Worm (Caenorhabditis elegans) whole organism, young adult: Measurements from ENCODE around the gene tin-10.

Experiments used
- D2030.7 ChIP-seq: fragments of 200-800 bp; sonication (Bioruptor generic); IDR thresholded peaks from 2 replicates; pipeline ENCODE4 v1.3.6; 2022; ENCODE audit warnings: missing genetic modification reagents, missing genetic modification characterization, missing compliant biosample characterization
- F52B5.7 ChIP-seq: sonication (generic microtip); optimal IDR thresholded peaks from 2 replicates; lab custom pipeline; 2016; ENCODE audit warnings: mild to moderate bottlenecking, missing genetic modification characterization, missing compliant biosample characterization
- F57A8.1 ChIP-seq: fragments of 200-800 bp; sonication (Bioruptor generic); optimal IDR thresholded peaks from 2 replicates; lab custom pipeline; 2018; ENCODE audit warnings: mild to moderate bottlenecking, missing genetic modification characterization, moderate library complexity, missing compliant biosample characterization
- T26A5.8 ChIP-seq: sonication (generic microtip); optimal IDR thresholded peaks from 2 replicates; lab custom pipeline; 2016; ENCODE audit warnings: missing genetic modification characterization, missing compliant biosample characterization
- Y67H2A.10 ChIP-seq: fragments of 200-800 bp; sonication (Bioruptor generic); conservative IDR thresholded peaks from 2 replicates; pipeline ENCODE4 v1.3.6; 2022; ENCODE audit warnings: missing genetic modification reagents, missing genetic modification characterization, missing compliant biosample characterization
- akir-1 ChIP-seq: fragments of 200-800 bp; sonication (Bioruptor generic); optimal IDR thresholded peaks from 2 replicates; lab custom pipeline; 2018; ENCODE audit warnings: mild to moderate bottlenecking, missing genetic modification characterization, moderate library complexity, missing compliant biosample characterization
- ama-1 ChIP-seq, 3 experiments: fragments of 150-350 bp in 1 of 3; sonication (generic microtip) in 2 of 3; optimal IDR thresholded peaks; 2 replicates each; lab custom pipeline; 2014 to 2018; ENCODE audit warnings: missing biosample characterization in 2 of 3, missing genetic modification characterization in 2 of 3, missing genetic modification reagents in 2 of 3
- aptf-2 ChIP-seq: fragments of 200-800 bp; sonication (Bioruptor generic); conservative IDR thresholded peaks from 2 replicates; pipeline ENCODE4 v1.3.6; 2022; ENCODE audit warnings: missing genetic modification reagents, missing genetic modification characterization, missing compliant biosample characterization
- aptf-3 ChIP-seq: fragments of 200-800 bp; sonication (Bioruptor generic); IDR thresholded peaks from 2 replicates; pipeline ENCODE4 v1.3.6; 2022; ENCODE audit warnings: missing genetic modification characterization, missing compliant biosample characterization
- ccch-3 ChIP-seq: fragments of 200-800 bp; sonication (Bioruptor generic); optimal IDR thresholded peaks from 2 replicates; lab custom pipeline; 2018; ENCODE audit warnings: mild to moderate bottlenecking, missing genetic modification characterization, missing compliant biosample characterization
- ceh-27 ChIP-seq: fragments of 200-800 bp; sonication (Bioruptor generic); optimal IDR thresholded peaks from 2 replicates; lab custom pipeline; 2018; ENCODE audit warnings: mild to moderate bottlenecking, missing genetic modification characterization, moderate library complexity, missing compliant biosample characterization
- ceh-40 ChIP-seq: fragments of 200-800 bp; sonication (Bioruptor generic); IDR thresholded peaks from 2 replicates; pipeline ENCODE4 v1.3.6; 2022; ENCODE audit warnings: missing genetic modification characterization, missing compliant biosample characterization
- ceh-91 ChIP-seq: fragments of 200-800 bp; sonication (Bioruptor generic); IDR thresholded peaks from 2 replicates; pipeline ENCODE4 v1.3.6; 2022; ENCODE audit warnings: missing genetic modification reagents, missing genetic modification characterization, missing compliant biosample characterization
- ets-4 ChIP-seq: fragments of 200-800 bp; sonication (Bioruptor generic); optimal IDR thresholded peaks from 2 replicates; lab custom pipeline; 2018; ENCODE audit warnings: mild to moderate bottlenecking, missing genetic modification characterization, missing compliant biosample characterization
- hlh-12 ChIP-seq: sonication (generic microtip); optimal IDR thresholded peaks from 2 replicates; lab custom pipeline; 2016; ENCODE audit warnings: missing genetic modification characterization, missing compliant biosample characterization
- hmg-1.2 ChIP-seq: fragments of 200-800 bp; sonication (Bioruptor generic); IDR thresholded peaks from 2 replicates; pipeline ENCODE4 v1.3.6; 2022; ENCODE audit warnings: missing genetic modification reagents, missing genetic modification characterization, missing compliant biosample characterization
- let-526 ChIP-seq: fragments of 200-800 bp; sonication (Bioruptor generic); IDR thresholded peaks from 2 replicates; pipeline ENCODE4 v1.3.6; 2022; ENCODE audit warnings: missing genetic modification reagents, missing genetic modification characterization, missing compliant biosample characterization
- let-607 ChIP-seq, 2 experiments: fragments of 200-800 bp in 1 of 2; sonication (Bioruptor generic) in 1 of 2; sonication (generic microtip) in 1 of 2; optimal IDR thresholded peaks; 2 replicates each; lab custom pipeline; 2016 to 2018; ENCODE audit warnings: mild to moderate bottlenecking in 2 of 2, missing compliant biosample characterization in 2 of 2, missing genetic modification characterization in 2 of 2, moderate library complexity in 2 of 2, missing genotype in 1 of 2
- lin-54 ChIP-seq: fragments of 200-800 bp; sonication (Bioruptor generic); optimal IDR thresholded peaks from 2 replicates; lab custom pipeline; 2018; ENCODE audit warnings: mild to moderate bottlenecking, missing genetic modification characterization, missing compliant biosample characterization
- lsy-27 ChIP-seq: sonication (generic microtip); optimal IDR thresholded peaks from 2 replicates; lab custom pipeline; 2017; ENCODE audit warnings: missing genetic modification characterization, mild to moderate bottlenecking, missing compliant biosample characterization, antibody characterized with exemption, missing genotype, borderline replicate concordance; ENCODE audit not compliant: insufficient read depth
- madf-10 ChIP-seq: sonication (generic microtip); optimal IDR thresholded peaks from 2 replicates; lab custom pipeline; 2016; ENCODE audit warnings: mild to moderate bottlenecking, missing genetic modification characterization, missing compliant biosample characterization
- mxl-1 ChIP-seq: sonication (generic microtip); optimal IDR thresholded peaks from 2 replicates; lab custom pipeline; 2016; ENCODE audit warnings: missing genetic modification characterization, missing compliant biosample characterization
- nfya-1 ChIP-seq: sonication (generic microtip); optimal IDR thresholded peaks from 2 replicates; lab custom pipeline; 2017; ENCODE audit warnings: antibody characterized with exemption, missing compliant biosample characterization, missing genetic modification characterization, borderline replicate concordance; ENCODE audit not compliant: insufficient read depth
- nhr-179 ChIP-seq: sonication (generic microtip); optimal IDR thresholded peaks from 2 replicates; lab custom pipeline; 2016; ENCODE audit warnings: mild to moderate bottlenecking, missing genetic modification characterization, missing compliant biosample characterization
- repo-1 ChIP-seq: sonication (generic microtip); optimal IDR thresholded peaks from 2 replicates; lab custom pipeline; 2017; ENCODE audit warnings: mild to moderate bottlenecking, missing genetic modification characterization, missing compliant biosample characterization
- sea-2 ChIP-seq: fragments of 200-800 bp; sonication (Bioruptor generic); IDR thresholded peaks from 2 replicates; pipeline ENCODE4 v1.3.6; 2022; ENCODE audit warnings: missing genetic modification characterization, missing compliant biosample characterization
- snpc-1.1 ChIP-seq: sonication (generic microtip); optimal IDR thresholded peaks from 2 replicates; lab custom pipeline; 2017; ENCODE audit warnings: missing genetic modification characterization, mild to moderate bottlenecking, missing compliant biosample characterization, antibody characterized with exemption, moderate library complexity, missing genotype, missing genetic modification reagents; ENCODE audit not compliant: insufficient read depth
- snpc-4 ChIP-seq, 5 experiments: fragments of 150-350 bp in 1 of 5; sonication (generic microtip) in 4 of 5; optimal IDR thresholded peaks; 2 replicates each; lab custom pipeline; 2014 to 2018; ENCODE audit warnings: missing genetic modification characterization in 5 of 5, missing biosample characterization in 3 of 5, antibody characterized with exemption in 2 of 5, mild to moderate bottlenecking in 2 of 5, missing compliant biosample characterization in 2 of 5, missing genotype in 2 of 5, moderate library complexity in 2 of 5, missing genetic modification reagents in 1 of 5
- tbp1 ChIP-seq: fragments of 200-800 bp; sonication (Bioruptor generic); optimal IDR thresholded peaks from 2 replicates; lab custom pipeline; 2018; ENCODE audit warnings: mild to moderate bottlenecking, missing genetic modification characterization, missing compliant biosample characterization
- unc-62 ChIP-seq: fragments of 150-350 bp; optimal IDR thresholded peaks from 2 replicates; lab custom pipeline; 2014; ENCODE audit warnings: missing biosample characterization, missing genetic modification reagents, missing genetic modification characterization
- zfh-2 ChIP-seq: fragments of 200-800 bp; sonication (Bioruptor generic); conservative IDR thresholded peaks from 2 replicates; pipeline ENCODE4 v1.3.6; 2022; ENCODE audit warnings: missing genetic modification reagents, missing genetic modification characterization, missing compliant biosample characterization
- ztf-3 ChIP-seq: fragments of 200-800 bp; sonication (Bioruptor generic); optimal IDR thresholded peaks from 2 replicates; lab custom pipeline; 2018; ENCODE audit warnings: mild to moderate bottlenecking, missing genetic modification characterization, missing compliant biosample characterization

tin-10 gene

DNA sequence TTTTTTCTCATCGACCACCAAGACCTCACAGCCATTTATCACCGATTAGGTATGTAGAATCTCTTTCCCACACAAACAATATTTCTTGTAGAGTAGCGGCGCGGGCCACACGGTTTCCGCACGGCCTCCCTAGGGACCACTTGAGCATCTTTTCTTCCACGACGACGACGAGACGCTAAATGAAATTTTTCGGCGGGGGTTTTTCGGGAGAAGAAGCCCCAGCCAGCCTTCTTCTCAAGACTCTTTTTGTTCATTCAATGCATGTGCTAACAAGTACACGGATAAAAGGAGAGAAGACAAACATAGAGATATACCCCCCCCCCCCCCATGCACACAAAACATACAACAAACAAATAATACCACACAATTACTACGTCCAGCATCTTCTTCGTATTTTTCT, 43.6 kb downstream of the tin-10 start:
- no peak for TF ChIP-seq ceh-40 (GFP tag; lab: Robert Waterston, UW)
- no peak for TF ChIP-seq zfh-2
- TF ChIP-seq hlh-12, result no peak
- TF ChIP-seq tbp1, result no peak
- TF ChIP-seq madf-10 (tag; lab: Kevin White, UChicago), result no peak

DNA sequence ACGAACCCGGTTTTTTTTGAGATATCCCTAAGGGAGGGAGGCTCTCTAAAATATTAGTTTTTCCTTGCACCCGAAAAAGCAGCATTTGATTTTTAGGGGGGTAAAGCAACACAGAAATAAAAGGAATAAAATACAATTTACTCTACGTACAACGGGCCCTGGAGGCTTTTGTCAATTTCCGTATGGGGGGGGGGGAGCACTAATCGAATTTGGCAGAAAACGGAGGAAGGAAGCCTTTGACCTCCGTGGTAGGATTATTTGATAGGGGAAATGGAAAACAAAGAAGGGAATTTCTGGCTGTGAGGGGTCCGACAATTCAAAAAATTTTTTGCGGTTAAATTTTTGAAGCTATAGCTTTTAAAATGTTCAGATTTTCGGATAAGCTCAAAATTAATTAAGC, 44.7 kb downstream of the tin-10 start:
- no peak for TF ChIP-seq snpc-1.1
- no peak for TF ChIP-seq let-607 (tag; optimal IDR thresholded peaks at IDR 0.05; lab: Kevin White, UChicago)
- TF ChIP-seq T26A5.8 (tag; lab: Kevin White, UChicago), result no peak
- TF ChIP-seq Y67H2A.10 (GFP tag; lab: Robert Waterston, UW), result no peak
- no peak for TF ChIP-seq ceh-91 (GFP tag; lab: Robert Waterston, UW)
- no peak for TF ChIP-seq snpc-4 (GFP tag; optimal IDR thresholded peaks at IDR 0.05; lab: Kevin White, UChicago)
- TF ChIP-seq snpc-4 (tag; optimal IDR thresholded peaks at IDR 0.05; lab: Kevin White, UChicago), result no peak
- no peak for TF ChIP-seq let-526 (GFP tag; lab: Robert Waterston, UW)
- no peak for TF ChIP-seq sea-2 (GFP tag; lab: Robert Waterston, UW)
- no peak for TF ChIP-seq akir-1 (GFP tag; lab: Kevin White, UChicago)

DNA sequence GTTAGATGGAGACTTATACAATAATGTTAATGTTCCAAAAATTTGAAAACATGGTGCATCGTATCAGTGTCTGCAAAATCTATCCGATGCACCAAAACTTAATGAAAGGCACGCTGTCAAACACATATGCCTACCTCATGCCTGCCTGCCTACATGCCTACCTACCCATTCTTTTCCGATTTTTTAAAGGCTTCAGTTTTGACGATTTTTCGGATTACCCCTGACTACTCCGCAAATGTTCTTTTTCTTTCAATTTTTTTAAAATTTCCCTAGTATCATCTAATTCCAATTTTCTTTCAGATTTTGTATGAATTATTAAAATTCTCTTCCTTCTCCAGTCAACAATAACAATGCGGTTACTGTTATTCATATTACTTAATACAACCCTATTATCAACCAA, 46.1 kb downstream of the tin-10 start, which contains the start of gene plr-1:
Gene plr-1 (plus strand): TSS at position 301 of the 400 bp plus-strand sequence.
- no peak for TF ChIP-seq ama-1 (optimal IDR thresholded peaks at IDR 0.05; lab: Kevin White, UChicago)
- TF ChIP-seq ama-1 (GFP tag; optimal IDR thresholded peaks at IDR 0.05; lab: Kevin White, UChicago), result no peak
- TF ChIP-seq sea-2 (GFP tag; lab: Robert Waterston, UW), result no peak
- no peak for TF ChIP-seq unc-62 (GFP tag; lab: Kevin White, UChicago)
- TF ChIP-seq D2030.7 (GFP tag; lab: Robert Waterston, UW), result no peak
- TF ChIP-seq aptf-2, result no peak
- TF ChIP-seq F57A8.1 (GFP tag; lab: Kevin White, UChicago), result no peak
- no peak for TF ChIP-seq ccch-3 (GFP tag; lab: Kevin White, UChicago)
- no peak for TF ChIP-seq ceh-27 (GFP tag; lab: Kevin White, UChicago)
- no peak for TF ChIP-seq lsy-27 (tag; lab: Kevin White, UChicago)
- TF ChIP-seq F52B5.7 (tag; lab: Kevin White, UChicago), result no peak
- TF ChIP-seq nhr-179, result no peak
- no peak for TF ChIP-seq aptf-3 (GFP tag; lab: Robert Waterston, UW)
- TF ChIP-seq lin-54 (GFP tag; lab: Kevin White, UChicago), result no peak
- TF ChIP-seq ztf-3 (GFP tag; lab: Kevin White, UChicago), result no peak
- TF ChIP-seq snpc-4 (GFP tag; optimal IDR thresholded peaks at IDR 0.05; lab: Kevin White, UChicago), result no peak
- no peak for TF ChIP-seq snpc-4 (tag; optimal IDR thresholded peaks at IDR 0.05; lab: Kevin White, UChicago)
- TF ChIP-seq ets-4 (GFP tag; lab: Kevin White, UChicago), result no peak
- no peak for TF ChIP-seq hmg-1.2

DNA sequence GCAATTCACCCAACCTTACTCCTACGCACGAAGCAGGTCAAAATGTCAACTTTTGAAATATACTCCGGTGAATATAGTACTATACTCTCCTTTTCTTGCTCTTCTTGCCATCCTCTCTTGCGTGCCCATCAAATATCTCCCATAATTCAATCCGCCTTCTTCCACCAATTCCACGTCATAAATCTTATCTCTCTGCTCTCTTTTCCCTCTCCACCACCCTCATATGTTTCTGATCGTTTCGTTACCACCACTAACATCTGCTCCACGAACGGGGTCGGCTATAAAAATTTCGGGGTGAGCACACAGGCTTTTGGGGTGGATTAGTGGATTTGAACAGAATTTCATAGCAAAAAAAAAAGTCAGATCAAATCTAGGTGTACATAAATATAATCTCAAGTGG, 48.7 kb downstream of the tin-10 start:
- TF ChIP-seq mxl-1 (tag; lab: Kevin White, UChicago) (no peak), repo-1 (tag; lab: Kevin White, UChicago) (no peak), nfya-1 (no peak)
- TF ChIP-seq, all 124 proteins: peak for 0
